Fruit fly (Drosophila melanogaster) S2 (cell line): ENCODE data around the gene aux.

ENCODE experiments used
- CG8478 ChIP-seq: fragments of >200 bp; optimal IDR thresholded peaks from 2 replicates; lab custom pipeline; 2018
- CTCF ChIP-seq, 2 experiments: fragments of >200 bp; optimal IDR thresholded peaks; 2 replicates each; lab custom pipeline; 2018

aux gene

DNA sequence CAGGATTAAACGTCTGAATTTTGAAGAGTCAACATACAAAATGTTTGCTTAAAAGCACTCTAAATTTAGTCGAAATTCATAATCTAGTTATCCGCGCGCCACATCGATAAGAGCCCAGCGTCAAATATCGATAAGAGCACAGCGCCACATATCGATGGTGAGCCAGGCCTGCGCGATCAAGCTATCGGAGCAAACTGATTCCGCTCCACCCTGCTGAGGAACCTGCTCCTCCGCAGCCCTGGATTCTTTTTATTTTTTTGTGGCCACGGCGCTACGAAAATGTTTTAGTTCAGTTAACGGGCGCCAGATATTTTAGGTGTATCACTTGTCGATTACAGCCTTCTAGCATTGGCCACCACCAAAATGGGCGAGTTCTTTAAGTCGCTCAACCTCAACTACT is 9.2 kb downstream of the aux start:
- TF ChIP-seq CG8478 (lab: Kevin White, UChicago) = no peak
- TF ChIP-seq CTCF (optimal IDR thresholded peaks at IDR 0.05; lab: Kevin White, UChicago) = peak; percentile 59 to 60

DNA sequence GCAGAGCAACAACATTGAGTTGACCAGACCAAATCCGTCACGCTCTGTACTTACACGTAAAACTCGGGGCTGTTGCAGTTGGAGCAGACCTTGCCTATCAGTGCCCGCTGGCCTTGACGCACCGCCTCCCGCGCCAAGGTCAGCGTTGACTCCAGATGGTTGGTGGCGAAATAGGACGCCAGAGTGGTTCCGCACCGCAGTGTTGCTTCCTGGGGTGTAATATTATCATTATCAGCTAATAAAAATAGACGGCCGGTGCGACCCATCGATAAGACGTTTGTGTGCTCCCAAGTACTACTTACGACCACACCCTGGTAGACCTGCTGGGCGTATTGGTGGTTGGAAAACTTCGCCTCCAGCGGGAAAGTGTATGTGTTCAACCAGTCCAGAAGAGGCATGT is 16.8 kb downstream of the aux start:
- no peak for TF ChIP-seq CG8478 (lab: Kevin White, UChicago)
- no peak for TF ChIP-seq CTCF (optimal IDR thresholded peaks at IDR 0.05; lab: Kevin White, UChicago)

DNA sequence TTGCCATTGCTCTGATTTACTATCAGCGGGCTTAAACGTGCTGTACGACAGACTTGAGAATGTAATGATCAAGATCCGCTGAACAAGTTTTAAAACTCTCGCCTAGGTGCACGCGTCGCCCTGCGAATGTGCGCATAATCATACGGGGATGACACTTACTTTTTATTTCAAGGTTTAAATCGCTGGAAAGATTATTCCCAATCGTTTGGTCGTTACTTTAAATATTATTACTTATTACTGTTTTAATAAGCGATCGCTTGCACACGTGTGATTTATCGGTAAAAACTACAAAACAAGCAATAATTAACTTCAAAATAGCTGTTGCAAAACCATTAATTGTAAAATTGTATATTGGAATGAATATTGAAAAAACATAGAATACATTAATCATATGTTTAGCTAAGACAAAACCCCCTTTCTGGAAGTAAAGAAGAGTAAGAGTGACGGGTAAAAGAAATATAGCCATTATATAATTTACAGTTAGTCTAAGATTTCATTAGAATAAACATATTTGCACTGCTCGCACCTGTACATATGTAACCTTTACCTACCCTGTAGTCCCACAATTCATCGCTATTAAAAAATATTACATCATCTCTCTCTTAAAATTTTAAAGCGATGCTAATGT is 17.7 kb downstream of the aux start, which contains the start of gene DhpD:
TSS of gene DhpD (minus strand) at position 102 of the 628 bp plus-strand sequence.
- no peak for TF ChIP-seq CTCF (optimal IDR thresholded peaks at IDR 0.05; lab: Kevin White, UChicago)
- TF ChIP-seq CG8478 (lab: Kevin White, UChicago) = no peak

DNA sequence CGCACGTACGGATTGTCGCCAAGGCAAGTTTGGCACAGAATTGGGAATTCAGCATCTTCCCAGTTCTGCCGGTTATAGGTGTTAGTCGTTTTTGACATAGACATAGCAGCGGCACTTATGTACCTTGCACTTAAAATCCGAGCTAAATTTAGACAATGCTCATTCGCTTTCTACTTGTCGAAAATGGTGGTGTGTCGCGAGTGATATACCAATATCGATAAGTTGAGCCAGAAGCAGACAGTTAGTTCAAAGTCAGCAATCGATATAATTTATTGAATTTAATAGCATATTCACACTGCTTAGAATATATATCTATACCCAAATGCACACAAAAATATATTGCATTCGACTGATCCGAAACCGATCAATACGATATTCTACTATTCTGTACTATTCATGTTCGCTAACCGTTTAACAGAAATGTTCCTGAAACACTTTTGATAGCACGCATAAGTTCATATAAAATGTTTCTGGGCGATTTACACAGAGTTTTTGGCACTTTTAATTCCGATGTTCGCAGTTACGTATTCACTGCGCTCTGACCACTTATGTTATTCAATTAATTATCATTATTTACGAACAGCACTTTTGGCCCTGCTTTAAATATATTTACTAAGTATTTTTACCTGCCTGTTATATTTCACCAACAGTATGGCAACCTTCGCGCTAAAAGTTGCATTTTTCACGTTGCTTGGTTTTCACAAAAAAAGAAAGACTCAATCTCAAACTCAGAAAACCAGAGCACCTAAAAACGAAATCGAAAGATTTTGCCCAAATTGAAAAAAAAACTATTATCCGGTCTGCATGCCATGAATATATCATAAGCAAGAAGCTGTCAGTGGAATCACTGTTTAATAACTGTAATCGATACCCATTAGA is 20.8 kb downstream of the aux start, which contains the start of gene CG14641:
TSS of gene CG14641 (minus strand) at position 204 of the 879 bp plus-strand sequence.
- TF ChIP-seq CG8478 (lab: Kevin White, UChicago) (no peak), CTCF (optimal IDR thresholded peaks at IDR 0.05; lab: Kevin White, UChicago) (no peak)

DNA sequence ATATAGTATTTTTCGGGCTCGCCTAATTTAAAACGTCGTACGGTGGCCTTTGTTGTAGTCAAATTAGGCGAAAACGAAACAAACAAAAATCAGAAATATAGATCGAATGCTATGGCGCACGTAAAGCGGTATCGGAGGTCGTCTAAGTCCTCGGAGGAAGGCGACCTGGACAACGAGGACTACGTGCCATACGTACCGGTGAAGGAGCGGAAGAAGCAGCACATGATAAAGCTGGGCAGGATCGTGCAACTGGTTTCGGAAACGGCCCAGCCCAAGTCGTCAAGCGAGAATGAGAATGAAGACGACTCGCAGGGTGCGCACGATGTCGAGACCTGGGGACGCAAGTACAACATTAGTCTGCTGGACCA is 21.4 kb downstream of the aux start, which contains the start of gene abs:
TSS of gene abs (plus strand) at position 30 of the 368 bp plus-strand sequence.
- no peak for TF ChIP-seq CTCF (optimal IDR thresholded peaks at IDR 0.05; lab: Kevin White, UChicago)
- TF ChIP-seq CG8478 (lab: Kevin White, UChicago) = no peak

DNA sequence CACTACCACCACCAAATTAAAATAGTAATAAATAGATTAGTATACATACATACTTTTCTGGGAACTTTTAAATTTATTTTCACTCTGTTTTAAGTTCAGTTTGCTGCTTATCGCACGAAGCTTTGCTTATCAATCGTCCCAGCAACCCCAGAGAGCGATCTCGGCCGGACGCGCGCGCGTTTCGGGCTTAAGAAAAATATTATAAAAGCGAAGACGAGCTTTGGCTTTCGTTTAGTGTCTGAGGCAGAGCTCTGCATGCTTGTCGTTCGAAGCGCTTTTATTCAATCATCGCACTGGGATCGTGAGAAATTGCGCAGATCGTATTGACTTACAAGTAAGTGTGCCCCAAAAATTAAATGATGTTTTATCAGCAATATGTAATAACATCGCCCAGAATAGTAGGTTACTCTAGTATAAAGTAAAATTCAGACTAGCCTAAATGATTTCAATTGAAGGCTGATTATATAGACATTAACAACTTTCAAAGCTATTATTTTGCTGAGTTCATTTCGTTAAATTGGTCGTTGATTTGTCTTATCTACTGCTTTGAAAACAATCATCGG is 23.5 kb downstream of the aux start, which contains the start of gene Gel:
TSS of gene Gel (plus strand) at position 227 of the 563 bp plus-strand sequence.
- no peak for TF ChIP-seq CG8478 (lab: Kevin White, UChicago)
- no peak for TF ChIP-seq CTCF (optimal IDR thresholded peaks at IDR 0.05; lab: Kevin White, UChicago)

DNA sequence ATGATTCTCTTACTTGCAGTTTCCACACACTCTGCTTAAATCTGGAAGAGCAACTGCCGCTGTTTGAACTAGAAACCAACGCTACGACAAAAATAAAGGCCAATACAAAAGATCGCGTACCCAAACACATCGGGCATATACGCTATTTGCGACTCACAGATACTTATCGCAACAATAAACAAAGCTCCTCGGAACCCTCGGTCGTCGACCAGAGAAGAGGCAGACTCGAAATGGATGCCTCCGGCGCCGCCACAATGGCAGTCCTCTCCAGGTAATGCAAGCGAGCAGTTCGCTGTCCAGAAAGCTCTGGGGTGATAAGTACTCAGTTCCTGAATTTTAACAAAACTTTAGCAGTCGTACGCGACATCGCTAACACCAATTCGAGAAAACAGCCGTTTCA is 25.0 kb downstream of the aux start:
- TF ChIP-seq CG8478 (lab: Kevin White, UChicago) (no peak), CTCF (optimal IDR thresholded peaks at IDR 0.05; lab: Kevin White, UChicago) (no peak)

DNA sequence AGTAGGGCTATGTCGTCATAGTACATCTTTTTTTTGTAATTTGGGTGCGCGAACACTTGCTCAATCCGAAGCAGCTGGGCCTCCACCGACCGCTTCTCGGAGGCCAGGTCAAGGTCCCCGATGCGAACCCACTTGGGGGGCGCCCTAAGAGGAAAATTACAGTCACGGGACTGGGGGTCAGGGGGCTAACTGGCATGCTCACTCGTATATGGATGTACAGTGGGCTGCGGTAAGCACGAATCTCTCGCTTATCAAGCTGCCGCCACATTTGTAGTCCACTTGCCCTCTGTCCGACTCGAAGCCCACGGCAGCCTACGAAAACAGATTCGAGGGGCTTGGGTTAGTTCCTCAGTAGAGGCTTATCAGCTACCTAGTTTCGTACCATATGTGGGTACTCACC is 30.2 kb downstream of the aux start:
- TF ChIP-seq CG8478 (lab: Kevin White, UChicago) (no peak), CTCF (optimal IDR thresholded peaks at IDR 0.05; lab: Kevin White, UChicago) (no peak)

DNA sequence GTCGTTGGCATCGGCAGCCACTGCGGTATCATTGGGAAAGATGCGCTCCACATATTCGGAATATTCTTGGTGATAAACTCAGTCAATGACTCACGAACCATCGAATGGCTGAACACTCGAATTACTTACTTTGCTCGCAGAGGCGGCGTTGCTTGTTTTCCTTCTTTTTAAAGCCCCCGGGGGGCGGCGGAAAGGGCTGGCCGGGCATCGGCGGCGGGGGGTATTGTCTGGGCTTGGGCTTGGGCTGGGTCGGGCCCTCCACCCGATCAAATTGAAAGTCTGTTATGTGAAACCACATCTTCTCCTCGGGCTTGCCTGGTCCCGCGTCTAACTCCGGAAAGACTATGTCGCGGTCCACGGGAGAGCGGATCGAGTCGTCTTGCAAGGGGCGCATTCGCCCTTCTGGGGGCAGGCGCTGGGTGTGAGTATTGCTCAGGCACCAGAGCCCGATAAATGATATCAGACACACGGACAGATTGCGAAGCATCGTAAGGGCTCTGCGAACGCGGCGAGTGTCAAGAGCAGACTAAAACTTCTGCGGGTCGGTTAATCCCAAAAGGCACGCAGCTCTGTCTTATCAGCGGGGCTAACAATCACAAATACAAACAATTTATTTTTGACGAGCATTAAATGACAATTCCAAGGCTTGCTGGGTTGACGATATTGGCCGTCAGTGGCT is 30.8 kb downstream of the aux start, which contains the start of gene CG14642:
TSS of gene CG14642 (minus strand) at position 509 of the 679 bp plus-strand sequence.
- TF ChIP-seq CG8478 (lab: Kevin White, UChicago) (no peak), CTCF (optimal IDR thresholded peaks at IDR 0.05; lab: Kevin White, UChicago) (no peak)

DNA sequence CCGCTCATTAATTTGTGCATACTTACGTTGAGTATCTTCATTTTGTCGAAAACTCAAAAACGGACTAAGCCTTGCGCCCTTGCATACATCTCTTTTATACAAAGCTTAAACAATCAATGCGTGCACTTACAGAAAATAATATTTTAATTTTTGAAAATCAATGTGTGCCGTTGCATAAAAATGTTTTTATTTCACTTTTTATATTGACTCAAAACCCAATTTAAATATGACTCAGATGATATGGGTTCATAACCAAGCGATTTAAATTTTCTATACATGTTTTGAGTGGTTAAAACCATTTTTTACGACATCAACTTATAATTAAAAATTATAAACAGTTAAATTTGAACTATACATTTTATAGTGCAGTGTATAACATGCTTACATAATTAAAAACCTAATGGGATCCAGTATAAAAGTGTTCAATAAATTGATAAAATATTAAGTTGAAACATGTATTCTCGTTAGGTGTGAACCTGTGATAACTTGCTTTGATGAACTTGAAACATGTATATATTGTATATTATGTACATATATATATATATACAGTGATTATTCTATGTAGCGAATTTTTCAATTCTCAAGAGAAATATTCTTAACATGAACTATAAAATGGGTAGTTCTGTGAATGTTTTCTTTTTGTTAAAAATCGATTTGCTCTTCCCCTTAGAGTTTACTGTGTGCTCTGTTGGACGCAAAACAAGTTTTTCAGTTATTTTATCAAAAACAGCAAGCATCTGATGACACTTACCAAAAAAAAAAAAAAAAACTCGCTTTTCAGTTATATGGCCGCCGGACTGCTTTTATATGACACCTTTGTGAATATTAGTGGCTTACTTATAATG is 31.7 kb downstream of the aux start, which contains the start of gene CG34305:
TSS of gene CG34305 (minus strand) at position 51 of the 845 bp plus-strand sequence.
- TF ChIP-seq CTCF (optimal IDR thresholded peaks at IDR 0.05; lab: Kevin White, UChicago) (no peak), CG8478 (lab: Kevin White, UChicago) (no peak)

DNA sequence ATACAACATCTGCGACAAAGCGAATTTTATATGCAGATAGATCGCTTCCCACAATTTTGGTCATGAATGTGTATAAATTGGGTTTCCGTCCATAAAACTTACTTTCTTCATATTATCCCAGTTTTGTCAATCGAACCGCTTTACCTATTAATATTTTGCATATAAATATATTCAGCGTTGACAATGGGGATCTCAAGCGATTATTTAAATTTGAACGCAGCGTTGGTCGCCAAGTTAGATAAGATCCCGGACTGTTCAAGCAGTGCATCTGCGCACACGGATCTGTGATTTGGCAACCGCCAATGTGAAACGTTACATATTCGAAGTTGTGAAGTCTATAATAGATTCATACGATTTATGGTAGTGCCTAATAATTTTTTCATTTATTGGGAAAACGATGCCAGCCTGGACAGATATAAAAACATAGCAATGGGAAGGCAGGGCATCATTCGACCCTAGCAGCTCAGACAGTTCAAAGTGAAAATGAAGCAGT is 35.0 kb downstream of the aux start, which contains the start of gene TwdlF:
TSS of gene TwdlF (plus strand) at position 443 of the 493 bp plus-strand sequence.
- TF ChIP-seq CTCF (optimal IDR thresholded peaks at IDR 0.05; lab: Kevin White, UChicago) (no peak), CG8478 (lab: Kevin White, UChicago) (no peak)

DNA sequence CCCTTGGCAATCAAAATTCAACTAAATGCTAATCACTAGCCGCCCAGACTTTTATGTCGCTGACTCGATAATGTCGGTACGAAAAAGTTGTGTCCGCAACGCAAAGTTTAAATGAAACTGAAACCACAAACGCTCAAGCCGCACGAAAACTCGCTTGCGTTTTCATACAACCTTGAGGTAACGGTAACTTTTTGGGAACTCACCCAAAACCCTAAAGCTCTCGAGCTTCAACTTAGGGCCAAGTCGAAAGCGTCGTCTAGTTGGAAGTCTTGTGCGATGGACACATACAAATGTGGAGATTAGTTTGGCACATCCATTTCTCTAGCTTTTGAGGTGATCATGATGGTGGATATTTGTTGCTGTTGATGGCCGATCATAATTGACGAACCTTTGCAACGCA is 38.4 kb downstream of the aux start:
- TF ChIP-seq CG8478 (lab: Kevin White, UChicago) (no peak), CTCF (optimal IDR thresholded peaks at IDR 0.05; lab: Kevin White, UChicago) (no peak)

DNA sequence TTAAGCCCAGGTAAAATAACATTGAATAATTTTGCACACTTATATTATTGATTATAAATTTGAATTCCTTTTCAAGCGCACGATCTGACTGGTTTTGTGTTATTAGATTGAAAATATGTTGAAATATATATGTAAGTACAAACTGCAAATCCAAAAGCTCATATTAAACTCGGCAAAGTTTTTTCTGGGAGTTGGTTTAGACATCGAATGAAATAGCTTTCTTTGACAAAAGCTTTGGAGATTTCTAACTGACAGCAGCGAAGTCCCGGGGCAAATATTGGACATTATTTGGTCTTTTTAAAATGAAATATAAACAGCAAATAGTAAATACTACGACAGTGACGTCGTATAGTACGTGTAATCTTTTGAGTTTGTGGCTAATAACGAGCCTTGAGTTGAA is 39.7 kb downstream of the aux start, which contains the start of gene TwdlG:
TSS of gene TwdlG (minus strand) at position 101 of the 400 bp plus-strand sequence.
- TF ChIP-seq CG8478 (lab: Kevin White, UChicago) = no peak
- no peak for TF ChIP-seq CTCF (optimal IDR thresholded peaks at IDR 0.05; lab: Kevin White, UChicago)
